Fruit fly (Drosophila melanogaster): Measurements from ENCODE around the gene Sox21a.

Sox21a gene

DNA sequence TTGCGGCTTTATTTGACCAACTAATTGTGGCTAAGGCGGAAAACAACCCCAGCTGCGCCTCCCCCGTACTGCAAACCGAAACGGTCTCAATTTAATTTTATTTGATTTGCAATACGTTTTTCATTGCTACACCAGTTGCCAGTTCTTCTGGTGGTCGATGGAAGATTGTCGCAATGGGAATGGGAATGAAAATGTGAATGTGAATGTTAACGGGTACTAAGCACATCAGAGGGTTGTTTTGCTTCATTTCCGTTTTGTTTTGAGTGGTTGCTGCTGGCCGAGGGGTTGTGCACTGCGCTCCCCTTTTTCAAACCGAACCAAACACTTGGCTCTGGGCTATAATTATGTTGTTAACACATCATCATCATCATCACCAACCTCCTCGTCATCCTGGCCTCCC, 6.2 kb upstream of the Sox21a start:
- no peak for TF ChIP-seq Ets21C (GFP tag; optimal IDR thresholded peaks at IDR 0.05)
- TF ChIP-seq CG3919 (GFP tag; optimal IDR thresholded peaks at IDR 0.05) = no peak
- no peak for TF ChIP-seq Sox15 (GFP tag; optimal IDR thresholded peaks at IDR 0.05)
- no peak for TF ChIP-seq fd85E (GFP tag; optimal IDR thresholded peaks at IDR 0.05)
- TF ChIP-seq Gug (GFP tag; IDR thresholded peaks at IDR 0.05) = no peak
- TF ChIP-seq dac (GFP tag; optimal IDR thresholded peaks at IDR 0.05) = no peak
- no peak for TF ChIP-seq CG10669 (GFP tag; optimal IDR thresholded peaks at IDR 0.05)
- TF ChIP-seq svp (GFP tag) = no peak
- no peak for TF ChIP-seq fd59A (GFP tag; optimal IDR thresholded peaks at IDR 0.05)
- no peak for TF ChIP-seq CG9139 (GFP tag; optimal IDR thresholded peaks at IDR 0.05)
- no peak for TF ChIP-seq Eip75B (GFP tag; optimal IDR thresholded peaks at IDR 0.05)
- no peak for TF ChIP-seq Hr38 (GFP tag; optimal IDR thresholded peaks at IDR 0.05)
- TF ChIP-seq Sox102F (GFP tag; optimal IDR thresholded peaks at IDR 0.05) = no peak
- TF ChIP-seq spab (GFP tag; optimal IDR thresholded peaks at IDR 0.05) = no peak
- TF ChIP-seq ss (GFP tag; optimal IDR thresholded peaks at IDR 0.05) = no peak
- TF ChIP-seq esn (GFP tag; optimal IDR thresholded peaks at IDR 0.05) = no peak
- TF ChIP-seq CG11762 (GFP tag; optimal IDR thresholded peaks at IDR 0.05; ENCODE audit: insufficient read depth) = no peak
- no peak for TF ChIP-seq Lpt (GFP tag; optimal IDR thresholded peaks at IDR 0.05)
- no peak for TF ChIP-seq CG4318 (GFP tag; optimal IDR thresholded peaks at IDR 0.05)

DNA sequence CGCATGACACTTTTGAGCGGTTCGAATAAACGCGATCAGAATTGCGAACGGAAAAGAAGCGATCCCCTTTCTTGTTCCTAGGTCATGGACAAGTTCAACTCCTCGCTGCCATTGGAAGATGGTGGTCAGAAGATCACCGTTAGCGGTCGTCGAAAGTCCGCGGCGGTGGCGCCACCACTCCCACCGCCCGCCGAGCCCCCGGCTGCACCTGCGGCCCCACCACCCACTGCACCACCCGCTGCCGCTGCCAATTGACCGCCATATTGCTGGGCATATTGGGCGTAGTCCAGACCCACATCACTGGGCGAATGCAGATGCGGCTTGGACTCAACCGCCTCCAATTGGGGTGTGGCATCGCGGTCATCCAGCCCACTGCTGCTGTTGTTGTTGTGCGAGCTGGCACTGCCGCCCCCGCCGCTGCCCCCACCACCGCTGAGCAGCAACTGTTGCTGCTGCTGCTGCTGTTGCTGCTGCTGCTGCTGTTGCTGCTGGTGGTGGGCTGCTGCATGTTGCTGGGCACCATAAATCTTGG, 5.0 kb upstream of the Sox21a start:
- TF ChIP-seq fkh (GFP tag; optimal IDR thresholded peaks at IDR 0.05) (no peak), svp (GFP tag) (peak; percentile 21), CG6792 (GFP tag; optimal IDR thresholded peaks at IDR 0.05) (no peak), eg (GFP tag; IDR thresholded peaks at IDR 0.05) (no peak), Met (GFP tag; optimal IDR thresholded peaks at IDR 0.05) (no peak), lz (GFP tag; optimal IDR thresholded peaks at IDR 0.05) (no peak)

DNA sequence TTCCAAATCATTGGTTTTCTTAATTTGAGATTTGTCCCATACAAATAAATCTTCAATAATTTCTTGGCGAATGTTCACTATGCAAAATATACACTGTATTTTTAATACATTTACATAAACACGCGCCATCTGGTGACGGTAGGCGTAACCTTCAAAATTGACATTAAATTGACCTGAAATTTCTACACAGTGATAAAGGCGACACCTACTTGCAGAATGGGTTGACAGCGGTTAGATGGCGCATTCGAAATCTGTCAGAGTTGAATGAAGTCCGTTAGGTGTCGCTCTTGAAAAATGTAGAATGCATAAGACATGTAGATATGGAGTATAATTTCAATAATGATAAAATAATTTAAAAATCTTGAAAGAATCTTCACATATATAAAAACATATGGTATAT, 3.5 kb upstream of the Sox21a start:
- TF ChIP-seq vri (GFP tag; optimal IDR thresholded peaks at IDR 0.05) (no peak), Sox14 (GFP tag; optimal IDR thresholded peaks at IDR 0.05) (peak; percentile 59), CG16779 (tag; optimal IDR thresholded peaks at IDR 0.05) (no peak), CG3032 (tag; optimal IDR thresholded peaks at IDR 0.05) (peak; percentile 12), Smox (GFP tag; optimal IDR thresholded peaks at IDR 0.05) (no peak), Met (GFP tag; optimal IDR thresholded peaks at IDR 0.05) (peak; percentile 45), fkh (GFP tag; optimal IDR thresholded peaks at IDR 0.05) (peak; percentile 4), fd85E (GFP tag; optimal IDR thresholded peaks at IDR 0.05) (no peak), CG8119 (GFP tag; IDR thresholded peaks at IDR 0.05) (no peak), cyc (GFP tag; optimal IDR thresholded peaks at IDR 0.05) (peak; percentile 80), pdm3 (GFP tag; optimal IDR thresholded peaks at IDR 0.05) (peak; percentile 55), CG11294 (GFP tag; IDR thresholded peaks at IDR 0.05) (no peak), Sox15 (GFP tag; optimal IDR thresholded peaks at IDR 0.05) (peak; percentile 46), eg (GFP tag; IDR thresholded peaks at IDR 0.05) (no peak; the same call in 2 of the 3 replicates), CG11762 (GFP tag; optimal IDR thresholded peaks at IDR 0.05; ENCODE audit: insufficient read depth) (no peak), Lpt (GFP tag; optimal IDR thresholded peaks at IDR 0.05) (no peak), Eip93F (GFP tag; optimal IDR thresholded peaks at IDR 0.05) (no peak), CG3919 (GFP tag; optimal IDR thresholded peaks at IDR 0.05) (peak; percentile 60), CG9139 (GFP tag; optimal IDR thresholded peaks at IDR 0.05) (no peak), CG11902 (GFP tag; optimal IDR thresholded peaks at IDR 0.05) (peak; percentile 45), Ets21C (GFP tag; optimal IDR thresholded peaks at IDR 0.05) (peak; percentile 50), net (GFP tag; optimal IDR thresholded peaks at IDR 0.05) (no peak), CG4318 (GFP tag; optimal IDR thresholded peaks at IDR 0.05) (no peak), Sox102F (GFP tag; optimal IDR thresholded peaks at IDR 0.05) (no peak), Hr39 (GFP tag; optimal IDR thresholded peaks at IDR 0.05) (peak; percentile 88), dac (GFP tag; optimal IDR thresholded peaks at IDR 0.05) (no peak), achi (GFP tag; optimal IDR thresholded peaks at IDR 0.05) (no peak), Eip75B (GFP tag; optimal IDR thresholded peaks at IDR 0.05) (no peak), CG10669 (GFP tag; optimal IDR thresholded peaks at IDR 0.05) (no peak), Eip78C (GFP tag) (peak; percentile 73), CG6792 (GFP tag; optimal IDR thresholded peaks at IDR 0.05) (peak; percentile 29), CG15336 (GFP tag; IDR thresholded peaks at IDR 0.05) (no peak), CG6163 (GFP tag; IDR thresholded peaks at IDR 0.05) (no peak), fd59A (GFP tag; optimal IDR thresholded peaks at IDR 0.05) (no peak), acj6 (GFP tag; optimal IDR thresholded peaks at IDR 0.05) (peak; percentile 56), CG31627 (GFP tag; optimal IDR thresholded peaks at IDR 0.05) (peak; percentile 87), CG7368 (GFP tag; optimal IDR thresholded peaks at IDR 0.05) (no peak), CG6854 (GFP tag; optimal IDR thresholded peaks at IDR 0.05) (no peak), dsx (GFP tag; optimal IDR thresholded peaks at IDR 0.05; ENCODE audit: poor library complexity, severe bottlenecking) (no peak)
